Worm (Caenorhabditis elegans) whole organism, late embryonic: ENCODE measurements around the gene Y73F8A.22.

Experiments used
- ceh-48 ChIP-seq: sonication (generic microtip); optimal IDR thresholded peaks from 2 replicates; lab custom pipeline; 2016; ENCODE audit warnings: missing genetic modification characterization, inconsistent platforms, missing compliant biosample characterization
- dmd-4 ChIP-seq: sonication (generic microtip); optimal IDR thresholded peaks from 2 replicates; lab custom pipeline; 2016; ENCODE audit warnings: borderline replicate concordance, missing genetic modification characterization, missing compliant biosample characterization
- elt-4 ChIP-seq: sonication (generic microtip); optimal IDR thresholded peaks from 2 replicates; lab custom pipeline; 2016; ENCODE audit warnings: missing genetic modification characterization, missing compliant biosample characterization
- fkh-6 ChIP-seq: sonication (generic microtip); optimal IDR thresholded peaks from 2 replicates; lab custom pipeline; 2016; ENCODE audit warnings: missing genetic modification characterization, missing compliant biosample characterization
- hlh-15 ChIP-seq: sonication (generic microtip); optimal IDR thresholded peaks from 2 replicates; lab custom pipeline; 2016; ENCODE audit warnings: missing genetic modification characterization, missing compliant biosample characterization
- nfya-1 ChIP-seq: sonication (generic microtip); optimal IDR thresholded peaks from 2 replicates; lab custom pipeline; 2017; ENCODE audit warnings: missing genetic modification characterization, mild to moderate bottlenecking, missing compliant biosample characterization, antibody characterized with exemption, moderate library complexity
- nhr-11 ChIP-seq: fragments of 150-350 bp; optimal IDR thresholded peaks from 2 replicates; lab custom pipeline; 2014; ENCODE audit warnings: missing biosample characterization, missing genetic modification characterization
- pag-3 ChIP-seq: sonication (generic microtip); optimal IDR thresholded peaks from 2 replicates; lab custom pipeline; 2016; ENCODE audit warnings: missing compliant biosample characterization, missing genetic modification characterization, borderline replicate concordance
- pha-4 ChIP-seq: fragments of 150-350 bp; optimal IDR thresholded peaks from 2 replicates; lab custom pipeline; 2018; ENCODE audit warnings: missing biosample characterization, missing genetic modification reagents, missing genetic modification characterization
- pqm-1 ChIP-seq: sonication (generic microtip); optimal IDR thresholded peaks from 2 replicates; lab custom pipeline; 2016; ENCODE audit warnings: missing genetic modification characterization, missing compliant biosample characterization
- tbx-2 ChIP-seq: sonication (generic microtip); optimal IDR thresholded peaks from 2 replicates; lab custom pipeline; 2016; ENCODE audit warnings: missing genetic modification characterization, missing compliant biosample characterization
- unc-55 ChIP-seq: sonication (generic microtip); optimal IDR thresholded peaks from 2 replicates; lab custom pipeline; 2017; ENCODE audit warnings: missing biosample characterization, missing genetic modification reagents, missing genetic modification characterization
- unc-86 ChIP-seq: sonication (generic microtip); optimal IDR thresholded peaks from 2 replicates; lab custom pipeline; 2016; ENCODE audit warnings: missing genetic modification characterization, missing compliant biosample characterization

DNA sequence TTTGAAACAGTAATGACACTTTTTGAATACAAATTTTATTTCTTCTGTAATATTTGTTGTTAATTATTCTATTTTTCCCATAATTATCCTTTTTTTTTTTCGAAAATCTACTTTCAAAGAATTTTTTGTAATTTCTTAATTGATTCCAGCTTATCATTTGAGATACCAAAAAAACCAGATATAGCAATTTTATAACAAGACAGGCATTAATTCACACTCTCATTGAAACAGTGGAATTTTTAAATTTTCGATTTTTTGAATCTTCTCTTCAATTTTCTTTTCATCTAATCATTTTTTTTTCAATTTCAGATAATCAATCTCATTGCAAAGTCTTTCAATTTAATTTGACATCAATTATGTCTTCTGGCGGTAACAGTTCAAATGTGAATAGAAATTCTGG lies 41.2 kb downstream of the Y73F8A.22 start, which contains the start of gene nhr-5:
- no peak for TF ChIP-seq hlh-15 (tag; lab: Kevin White, UChicago)
- no peak for TF ChIP-seq nfya-1 (tag; lab: Kevin White, UChicago)
- TF ChIP-seq pha-4 (tag; lab: Kevin White, UChicago): no peak
- TF ChIP-seq unc-86 (tag; lab: Kevin White, UChicago): no peak
- no peak for TF ChIP-seq ceh-48 (tag; lab: Kevin White, UChicago)
- no peak for TF ChIP-seq pag-3 (tag; lab: Kevin White, UChicago)
- TF ChIP-seq elt-4: no peak
- no peak for TF ChIP-seq unc-55 (GFP tag; lab: Kevin White, UChicago)
- no peak for TF ChIP-seq pqm-1
- no peak for TF ChIP-seq fkh-6 (tag; lab: Kevin White, UChicago)
- no peak for TF ChIP-seq dmd-4 (tag; lab: Kevin White, UChicago)
- no peak for TF ChIP-seq nhr-11 (tag; lab: Kevin White, UChicago)
- TF ChIP-seq tbx-2 (tag; lab: Kevin White, UChicago): no peak
